Worm (Caenorhabditis elegans): ENCODE measurements around the gene far-6.
A peak's percentile ranks its signal among the peaks of the same experiment; 100 is the strongest.

Gene far-6

ce11 chrIV:13328059-13328458, at the start of gene far-6:
far-6 (plus strand) TSS chrIV:13328359.
- TF ChIP-seq R02D3.7 (tag; optimal IDR thresholded peaks at IDR 0.05) (no peak), C34F6.9 (tag; optimal IDR thresholded peaks at IDR 0.05) (no peak), ztf-4 (tag; optimal IDR thresholded peaks at IDR 0.05) (no peak), ceh-16 (tag; optimal IDR thresholded peaks at IDR 0.05) (no peak), ztf-1 (GFP tag; conservative IDR thresholded peaks at IDR 0.05) (no peak), dmd-4 (tag; optimal IDR thresholded peaks at IDR 0.05) (no peak), mab-5 (tag; optimal IDR thresholded peaks at IDR 0.05) (no peak), nhr-77 (tag; optimal IDR thresholded peaks at IDR 0.05) (no peak), snpc-4 (tag; optimal IDR thresholded peaks at IDR 0.05) (no peak), nhr-12 (tag; optimal IDR thresholded peaks at IDR 0.05) (no peak), gmeb-1 (tag; optimal IDR thresholded peaks at IDR 0.05) (no peak), lin-13 (GFP tag; optimal IDR thresholded peaks at IDR 0.05) (no peak), nhr-6 (tag; optimal IDR thresholded peaks at IDR 0.05) (no peak), mdl-1 (tag; optimal IDR thresholded peaks at IDR 0.05) (no peak), peb-1 (tag; optimal IDR thresholded peaks at IDR 0.05) (no peak), elt-3 (tag; optimal IDR thresholded peaks at IDR 0.05) (no peak), lin-39 (tag; optimal IDR thresholded peaks at IDR 0.05) (no peak), nhr-23 (tag; optimal IDR thresholded peaks at IDR 0.05) (no peak)

- no peak for TF ChIP-seq elt-1 (tag; optimal IDR thresholded peaks at IDR 0.05)
Observed at ce11 chrIV:13282778-13283177, 45.4 kb upstream of the far-6 start, which contains the start of gene cpsf-3. cpsf-3 (minus strand) TSS chrIV:13282878.

ce11 chrIV:13289321-13289720, 38.8 kb upstream of the far-6 start, which contains the start of gene Y67H2A.10:
Y67H2A.10 (minus strand) TSS chrIV:13289504.
- no peak for TF ChIP-seq nhr-11 (tag; optimal IDR thresholded peaks at IDR 0.05)
- no peak for TF ChIP-seq mab-5 (tag; optimal IDR thresholded peaks at IDR 0.05)
- peak; percentile 13 for TF ChIP-seq nhr-129 (tag; optimal IDR thresholded peaks at IDR 0.05)
- TF ChIP-seq unc-55 (GFP tag; optimal IDR thresholded peaks at IDR 0.05): peak; percentile 18
- peak; percentile 49 for TF ChIP-seq C34F6.9 (tag; optimal IDR thresholded peaks at IDR 0.05)
- no peak for TF ChIP-seq sem-4 (tag; optimal IDR thresholded peaks at IDR 0.05)

ce11 chrIV:13290239-13290638, 37.9 kb upstream of the far-6 start:
- TF ChIP-seq ceh-16 (tag; optimal IDR thresholded peaks at IDR 0.05) (no peak), ZK546.5 (tag; optimal IDR thresholded peaks at IDR 0.05) (no peak)

ce11 chrIV:13297746-13298145, 30.4 kb upstream of the far-6 start, which contains the start of the genes Y67H2A.2 and micu-1:
Y67H2A.2 (minus strand) TSS chrIV:13297819.
micu-1 (plus strand) TSS chrIV:13297926.
- TF ChIP-seq ama-1 (optimal IDR thresholded peaks at IDR 0.05): peak; percentile 56
- no peak for TF ChIP-seq lin-39 (tag; optimal IDR thresholded peaks at IDR 0.05)
- TF ChIP-seq nhr-21 (tag; optimal IDR thresholded peaks at IDR 0.05): peak; percentile 42
- no peak for TF ChIP-seq aly-2 (tag; optimal IDR thresholded peaks at IDR 0.05)
- no peak for TF ChIP-seq alr-1 (tag; optimal IDR thresholded peaks at IDR 0.05)
- TF ChIP-seq elt-1 (tag; optimal IDR thresholded peaks at IDR 0.05): no peak
- no peak for TF ChIP-seq nhr-10 (tag; optimal IDR thresholded peaks at IDR 0.05)
- peak; percentile 86 for TF ChIP-seq nhr-129 (tag; optimal IDR thresholded peaks at IDR 0.05)
- no peak for TF ChIP-seq elt-3 (tag; optimal IDR thresholded peaks at IDR 0.05)
- no peak for TF ChIP-seq nhr-77 (tag; optimal IDR thresholded peaks at IDR 0.05)
- TF ChIP-seq nhr-23 (tag; optimal IDR thresholded peaks at IDR 0.05): no peak
- TF ChIP-seq skn-1 (tag; optimal IDR thresholded peaks at IDR 0.05): no peak
- no peak for TF ChIP-seq mdl-1 (tag; optimal IDR thresholded peaks at IDR 0.05)
- no peak for TF ChIP-seq unc-62 (GFP tag; optimal IDR thresholded peaks at IDR 0.05)
- TF ChIP-seq snpc-4 (tag; optimal IDR thresholded peaks at IDR 0.05): peak; percentile 33
- no peak for TF ChIP-seq R02D3.7 (tag; optimal IDR thresholded peaks at IDR 0.05)
- TF ChIP-seq ZK546.5 (tag; optimal IDR thresholded peaks at IDR 0.05): no peak
- peak; percentile 90 for TF ChIP-seq unc-55 (GFP tag; optimal IDR thresholded peaks at IDR 0.05)
- no peak for TF ChIP-seq nhr-11 (tag; optimal IDR thresholded peaks at IDR 0.05)
- peak; percentile 82 to 87 for TF ChIP-seq lsy-2 (tag; optimal IDR thresholded peaks at IDR 0.05)
- peak; percentile 39 for TF ChIP-seq sma-9 (GFP tag; optimal IDR thresholded peaks at IDR 0.05)
- no peak for TF ChIP-seq sma-9 (tag; optimal IDR thresholded peaks at IDR 0.05)
- TF ChIP-seq zag-1 (tag; optimal IDR thresholded peaks at IDR 0.05): no peak
- no peak for TF ChIP-seq mbf-1 (tag; optimal IDR thresholded peaks at IDR 0.05)
- TF ChIP-seq lin-13 (GFP tag; optimal IDR thresholded peaks at IDR 0.05): peak; percentile 57
- peak; percentile 17 for TF ChIP-seq egl-27 (tag; optimal IDR thresholded peaks at IDR 0.05)
- TF ChIP-seq nhr-6 (tag; optimal IDR thresholded peaks at IDR 0.05): no peak
- no peak for TF ChIP-seq blmp-1 (tag; optimal IDR thresholded peaks at IDR 0.05; ENCODE audit: insufficient read depth)
- peak; percentile 53 for TF ChIP-seq sma-3 (GFP tag; optimal IDR thresholded peaks at IDR 0.05)
- no peak for TF ChIP-seq ztf-1 (GFP tag; conservative IDR thresholded peaks at IDR 0.05)
- TF ChIP-seq ceh-16 (tag; optimal IDR thresholded peaks at IDR 0.05): no peak
- TF ChIP-seq C34F6.9 (tag; optimal IDR thresholded peaks at IDR 0.05): peak; percentile 81
- no peak for TF ChIP-seq ztf-11 (tag; optimal IDR thresholded peaks at IDR 0.05)
- TF ChIP-seq ztf-4 (tag; optimal IDR thresholded peaks at IDR 0.05): peak; percentile 42
- peak; percentile 60 for TF ChIP-seq nhr-25 (tag; optimal IDR thresholded peaks at IDR 0.05)
- peak; percentile 39 for TF ChIP-seq F13H6.1 (tag; optimal IDR thresholded peaks at IDR 0.05)
- peak; percentile 81 for TF ChIP-seq crh-2 (tag; optimal IDR thresholded peaks at IDR 0.05)
- peak; percentile 82 for TF ChIP-seq lin-11 (tag; optimal IDR thresholded peaks at IDR 0.05)
- no peak for TF ChIP-seq nhr-237 (tag; optimal IDR thresholded peaks at IDR 0.05)
